Fruit fly (Drosophila melanogaster): ENCODE measurements around the gene CG12481.
A peak's percentile ranks its signal among the peaks of the same experiment; 100 is the strongest.

CG12481 gene

DNA sequence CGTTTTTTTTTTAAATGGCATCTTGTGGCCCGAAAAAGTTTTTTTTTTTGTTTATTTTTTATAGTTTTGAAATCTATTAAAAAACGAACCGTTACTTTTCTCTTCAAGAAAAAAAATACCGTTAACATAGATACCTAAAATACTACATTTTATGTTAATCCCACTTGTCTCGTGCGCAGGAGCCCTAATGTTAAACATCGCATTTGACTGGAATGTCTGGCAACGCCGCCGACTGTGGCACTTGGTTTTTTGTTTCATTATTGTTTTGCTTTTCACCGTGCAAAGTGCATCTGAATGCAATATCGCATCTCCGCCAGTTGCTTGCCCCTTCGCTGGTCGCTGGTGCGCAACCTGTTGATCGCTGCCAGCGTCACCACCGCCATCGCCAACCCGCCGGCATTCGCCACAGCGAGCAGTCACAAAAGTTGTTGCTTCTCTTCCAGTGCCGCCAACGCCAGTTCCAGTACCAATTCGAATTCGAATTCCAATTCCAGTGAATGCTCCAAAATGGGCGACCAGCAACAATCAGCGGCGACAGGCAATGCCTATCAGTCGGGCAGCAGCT is 13.0 kb downstream of the CG12481 start, which contains the start of gene CG11590:
CG11590 (plus strand) TSS at position 212 of the 565 bp plus-strand sequence.
- TF ChIP-seq CG9876 (GFP tag; optimal IDR thresholded peaks at IDR 0.05) (no peak), nom (GFP tag; optimal IDR thresholded peaks at IDR 0.05) (peak; percentile 29), Optix (GFP tag; IDR thresholded peaks at IDR 0.05) (no peak), Drgx (GFP tag; IDR thresholded peaks at IDR 0.05) (0 out of 2 replicates have a peak, but pooled peaks have one; percentile 10), MBD-R2 (GFP tag; IDR thresholded peaks at IDR 0.05) (peak; percentile 84), toy (GFP tag; IDR thresholded peaks at IDR 0.05) (no peak), CG6854 (GFP tag; optimal IDR thresholded peaks at IDR 0.05) (no peak), amos (GFP tag; IDR thresholded peaks at IDR 0.05; ENCODE audit: partially characterized antibody) (0 out of 2 replicates have a peak, but pooled peaks have one; percentile 8), ato (GFP tag; IDR thresholded peaks at IDR 0.05; ENCODE audit: partially characterized antibody) (0 out of 2 replicates have a peak, but pooled peaks have one; percentile 10), so (GFP tag; IDR thresholded peaks at IDR 0.05) (no peak), E2f2 (GFP tag; IDR thresholded peaks at IDR 0.05) (peak; percentile 59), CG17912 (GFP tag; optimal IDR thresholded peaks at IDR 0.05) (no peak), Sox100B (GFP tag; optimal IDR thresholded peaks at IDR 0.05) (no peak), pita (GFP tag; optimal IDR thresholded peaks at IDR 0.05) (no peak), CG15514 (GFP tag; optimal IDR thresholded peaks at IDR 0.05) (peak; percentile 94), Usf (GFP tag; optimal IDR thresholded peaks at IDR 0.05) (no peak), CG13296 (GFP tag; optimal IDR thresholded peaks at IDR 0.05) (no peak), klu (GFP tag; IDR thresholded peaks at IDR 0.05) (no peak), gt (GFP tag; IDR thresholded peaks at IDR 0.05) (no peak), crp (GFP tag; optimal IDR thresholded peaks at IDR 0.05) (peak in 1 of 2 experiments; percentile 28), wor (GFP tag; IDR thresholded peaks at IDR 0.05) (no peak), C15 (GFP tag; IDR thresholded peaks at IDR 0.05) (no peak), Hr51 (GFP tag; optimal IDR thresholded peaks at IDR 0.05) (no peak), ase (GFP tag; IDR thresholded peaks at IDR 0.05) (no peak), Myb (GFP tag; optimal IDR thresholded peaks at IDR 0.05) (peak; percentile 51), Doc3 (GFP tag; IDR thresholded peaks at IDR 0.05; ENCODE audit: partially characterized antibody) (no peak), kah (GFP tag; optimal IDR thresholded peaks at IDR 0.05) (peak; percentile 6), Awh (GFP tag; IDR thresholded peaks at IDR 0.05) (no peak), BEAF-32 (GFP tag; optimal IDR thresholded peaks at IDR 0.05) (peak; percentile 26), Opbp (GFP tag; IDR thresholded peaks at IDR 0.05; ENCODE audit: partially characterized antibody) (no peak), grn (GFP tag; optimal IDR thresholded peaks at IDR 0.05) (no peak), Dp (GFP tag; optimal IDR thresholded peaks at IDR 0.05) (peak; percentile 40), CG33557 (GFP tag; optimal IDR thresholded peaks at IDR 0.05) (no peak), CG18764 (GFP tag; optimal IDR thresholded peaks at IDR 0.05) (peak; percentile 96), insv (GFP tag; optimal IDR thresholded peaks at IDR 0.05) (peak in 1 of 2 experiments; percentile 79), fru (optimal IDR thresholded peaks at IDR 0.05) (no peak), row (GFP tag; IDR thresholded peaks at IDR 0.05) (peak; percentile 8; the same call in 1 of the 3 replicates), Meics (GFP tag; optimal IDR thresholded peaks at IDR 0.05) (no peak), Dll (GFP tag; IDR thresholded peaks at IDR 0.05; ENCODE audit: partially characterized antibody) (peak; percentile 36; the same call in 1 of the 4 replicates), pzg (GFP tag; optimal IDR thresholded peaks at IDR 0.05) (peak; percentile 27), MESR4 (GFP tag; optimal IDR thresholded peaks at IDR 0.05) (peak; percentile 38), Sin3A (optimal IDR thresholded peaks at IDR 0.05) (no peak), gem (tag; optimal IDR thresholded peaks at IDR 0.05) (no peak), stwl (tag; optimal IDR thresholded peaks at IDR 0.05) (peak; percentile 42), az2 (GFP tag; optimal IDR thresholded peaks at IDR 0.05) (no peak), unc-4 (GFP tag; IDR thresholded peaks at IDR 0.05; ENCODE audit: partially characterized antibody) (peak; percentile 28; the same call in 1 of the 2 replicates), CG2202 (tag; optimal IDR thresholded peaks at IDR 0.05) (no peak)
